Worm (Caenorhabditis elegans): ENCODE data around the gene msp-55.
A peak's percentile ranks its signal among the peaks of the same experiment; 100 is the strongest.
"Not testable (repeated sequence)": the region's sequence is repeated elsewhere in the genome, so short reads cannot be mapped to it uniquely, and the experiment has no call there.

The msp-55 gene

DNA sequence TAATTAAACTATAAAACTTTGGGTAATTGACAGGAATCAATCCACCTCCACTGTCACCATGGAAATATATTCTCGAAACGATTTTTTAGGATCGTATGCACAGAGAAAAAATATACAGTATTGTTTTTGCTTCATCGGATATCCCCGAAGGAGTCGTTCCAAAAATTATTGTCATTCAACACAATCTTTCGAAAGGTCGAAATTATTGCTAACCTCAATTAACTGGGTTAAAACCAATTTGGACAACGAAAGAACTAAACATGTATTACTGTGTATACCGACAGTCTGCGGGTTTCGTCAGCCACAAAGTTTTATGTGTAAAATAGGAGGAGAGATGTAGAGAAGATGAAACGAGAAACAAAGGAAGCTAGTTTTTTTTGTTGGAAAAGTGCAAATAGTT, 7.5 kb upstream of the msp-55 start:
- TF ChIP-seq pha-4 (tag; optimal IDR thresholded peaks at IDR 0.05), result no peak
- no peak for TF ChIP-seq unc-120 (tag; optimal IDR thresholded peaks at IDR 0.05; ENCODE audit: poor library complexity, severe bottlenecking)
- no peak for TF ChIP-seq cnd-1 (tag; optimal IDR thresholded peaks at IDR 0.05)
- no peak for TF ChIP-seq mep-1 (tag; optimal IDR thresholded peaks at IDR 0.05)
- TF ChIP-seq bed-3 (GFP tag; optimal IDR thresholded peaks at IDR 0.05), result no peak
- TF ChIP-seq flh-1 (GFP tag; optimal IDR thresholded peaks at IDR 0.05), result no peak
- TF ChIP-seq sptf-1 (tag; optimal IDR thresholded peaks at IDR 0.05), result no peak
- no peak for TF ChIP-seq elt-1 (tag; optimal IDR thresholded peaks at IDR 0.05; ENCODE audit: borderline replicate concordance, insufficient read depth)
- TF ChIP-seq lsy-2 (tag; optimal IDR thresholded peaks at IDR 0.05), result no peak
- TF ChIP-seq elt-3 (tag; optimal IDR thresholded peaks at IDR 0.05), result no peak
- no peak for TF ChIP-seq nhr-237 (tag; optimal IDR thresholded peaks at IDR 0.05)
- no peak for TF ChIP-seq mab-5 (tag; optimal IDR thresholded peaks at IDR 0.05)
- no peak for TF ChIP-seq ceh-83 (GFP tag; optimal IDR thresholded peaks at IDR 0.05)
- TF ChIP-seq lin-32 (GFP tag; optimal IDR thresholded peaks at IDR 0.05), result no peak
- no peak for TF ChIP-seq ztf-11 (tag; optimal IDR thresholded peaks at IDR 0.05)
- TF ChIP-seq sem-2 (GFP tag; optimal IDR thresholded peaks at IDR 0.05), result no peak
- no peak for TF ChIP-seq snpc-4 (tag; optimal IDR thresholded peaks at IDR 0.05)
- TF ChIP-seq mls-2 (tag; optimal IDR thresholded peaks at IDR 0.05), result no peak

DNA sequence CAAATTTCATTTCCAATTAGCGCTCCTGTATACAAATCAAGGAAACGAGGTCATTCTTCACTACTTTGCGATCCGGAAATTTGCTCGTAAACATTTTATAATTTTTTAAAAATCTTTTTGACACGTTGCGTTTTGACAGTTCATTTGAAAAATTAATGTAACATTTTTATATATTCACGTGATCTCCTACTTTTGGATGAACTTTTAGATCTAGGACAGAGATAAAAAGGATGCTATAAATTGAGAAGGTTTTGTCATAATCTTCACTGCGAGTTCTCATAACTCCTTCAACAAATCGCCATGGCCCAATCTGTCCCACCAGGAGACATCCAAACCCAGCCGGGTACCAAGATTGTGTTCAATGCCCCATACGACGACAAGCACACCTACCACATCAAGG, 6.5 kb upstream of the msp-55 start, which contains the start of gene msp-57:
msp-57 (plus strand) TSS at position 301 of the 400 bp plus-strand sequence.
- not testable (repeated sequence) for TF ChIP-seq lin-32 (GFP tag; optimal IDR thresholded peaks at IDR 0.05); ham-2 (GFP tag; optimal IDR thresholded peaks at IDR 0.05); elt-3 (tag; optimal IDR thresholded peaks at IDR 0.05)

DNA sequence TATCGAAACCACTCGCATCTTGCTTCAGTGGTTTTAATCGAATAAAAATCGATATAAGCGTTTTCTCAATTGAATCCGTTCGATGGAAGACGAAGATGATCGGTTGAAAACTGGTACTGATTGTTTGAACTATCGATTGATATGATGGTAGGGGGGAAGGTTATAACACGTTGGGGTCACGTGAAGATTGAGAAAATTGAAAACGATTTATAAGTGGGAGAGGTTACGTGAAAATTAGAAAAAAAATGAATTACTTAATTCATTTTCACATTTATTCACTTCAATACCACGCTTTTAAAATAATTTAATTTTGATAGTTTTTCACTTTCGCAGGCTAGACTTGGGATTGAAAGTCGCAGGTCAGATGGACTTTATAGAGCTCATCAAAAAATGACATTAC, 5.2 kb upstream of the msp-55 start, which contains the start of gene C09B9.7:
C09B9.7 (minus strand) TSS at position 101 of the 400 bp plus-strand sequence.
- TF ChIP-seq unc-120 (tag; optimal IDR thresholded peaks at IDR 0.05; ENCODE audit: poor library complexity, severe bottlenecking) (no peak), lin-13 (tag; optimal IDR thresholded peaks at IDR 0.05) (no peak), sem-2 (GFP tag; optimal IDR thresholded peaks at IDR 0.05) (no peak), pha-4 (tag; optimal IDR thresholded peaks at IDR 0.05) (no peak), unc-39 (tag; optimal IDR thresholded peaks at IDR 0.05) (no peak), mls-2 (tag; optimal IDR thresholded peaks at IDR 0.05) (no peak), hlh-1 (tag; optimal IDR thresholded peaks at IDR 0.05) (no peak), lin-32 (GFP tag; optimal IDR thresholded peaks at IDR 0.05) (no peak), ham-2 (GFP tag; optimal IDR thresholded peaks at IDR 0.05) (no peak)

DNA sequence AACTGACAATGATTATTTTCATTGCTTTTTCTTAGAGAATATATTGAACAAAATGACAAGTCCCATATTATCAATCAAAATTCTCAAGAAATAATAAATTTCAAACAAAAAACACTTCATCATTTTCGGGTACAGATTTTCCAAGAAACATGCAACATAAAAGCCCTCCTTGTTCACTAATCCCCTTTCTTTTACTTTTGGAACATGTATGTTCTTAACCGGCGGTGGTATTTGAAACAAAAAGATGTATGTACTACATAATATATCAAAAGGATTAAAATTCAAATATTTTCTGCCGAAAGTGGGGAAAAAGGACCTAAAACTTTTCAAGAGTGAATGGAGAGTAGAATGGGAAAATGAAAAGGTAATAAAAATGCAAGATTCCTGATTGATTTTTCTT, 1.5 kb downstream of the msp-55 start:
- TF ChIP-seq nhr-2 (tag; optimal IDR thresholded peaks at IDR 0.05) (no peak), mab-5 (tag; optimal IDR thresholded peaks at IDR 0.05) (no peak), elt-3 (tag; optimal IDR thresholded peaks at IDR 0.05) (no peak), unc-120 (tag; optimal IDR thresholded peaks at IDR 0.05; ENCODE audit: poor library complexity, severe bottlenecking) (no peak), nhr-28 (tag; optimal IDR thresholded peaks at IDR 0.05) (no peak), cnd-1 (tag; optimal IDR thresholded peaks at IDR 0.05) (no peak), ceh-39 (tag; optimal IDR thresholded peaks at IDR 0.05) (no peak), hlh-1 (tag; optimal IDR thresholded peaks at IDR 0.05) (no peak), nhr-237 (tag; optimal IDR thresholded peaks at IDR 0.05) (no peak), snpc-4 (tag; optimal IDR thresholded peaks at IDR 0.05) (no peak), tbx-8 (GFP tag; optimal IDR thresholded peaks at IDR 0.05) (no peak), drap-1 (GFP tag; optimal IDR thresholded peaks at IDR 0.05) (no peak)

DNA sequence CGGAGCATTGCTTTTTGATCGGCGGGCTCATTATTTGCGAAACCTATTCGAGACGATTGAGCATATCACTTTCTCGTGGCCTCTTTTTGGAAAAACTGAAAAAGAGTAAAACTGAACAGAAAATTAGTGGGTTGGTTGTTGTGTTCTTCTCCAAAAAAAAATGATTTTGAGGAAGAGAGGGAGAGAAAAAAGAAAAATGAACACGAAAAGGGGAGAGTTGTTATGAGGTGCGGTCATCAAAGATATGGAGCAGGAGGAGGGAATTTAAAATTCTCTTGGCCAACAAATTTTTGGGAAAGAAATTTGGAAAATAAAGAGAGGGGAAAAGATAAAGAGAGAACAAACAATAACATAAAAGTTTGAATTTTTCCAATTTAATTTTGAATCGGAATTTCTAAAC, 10.4 kb downstream of the msp-55 start, which contains the start of gene hot-9:
hot-9 (minus strand) TSS at position 101 of the 400 bp plus-strand sequence.
- TF ChIP-seq tbx-8 (GFP tag; optimal IDR thresholded peaks at IDR 0.05) (no peak), unc-62 (GFP tag; optimal IDR thresholded peaks at IDR 0.05) (no peak), nhr-76 (tag; optimal IDR thresholded peaks at IDR 0.05) (no peak), elt-3 (tag; optimal IDR thresholded peaks at IDR 0.05) (no peak), ham-2 (GFP tag; optimal IDR thresholded peaks at IDR 0.05) (no peak), cnd-1 (tag; optimal IDR thresholded peaks at IDR 0.05) (no peak), ceh-43 (GFP tag; optimal IDR thresholded peaks at IDR 0.05) (no peak)

DNA sequence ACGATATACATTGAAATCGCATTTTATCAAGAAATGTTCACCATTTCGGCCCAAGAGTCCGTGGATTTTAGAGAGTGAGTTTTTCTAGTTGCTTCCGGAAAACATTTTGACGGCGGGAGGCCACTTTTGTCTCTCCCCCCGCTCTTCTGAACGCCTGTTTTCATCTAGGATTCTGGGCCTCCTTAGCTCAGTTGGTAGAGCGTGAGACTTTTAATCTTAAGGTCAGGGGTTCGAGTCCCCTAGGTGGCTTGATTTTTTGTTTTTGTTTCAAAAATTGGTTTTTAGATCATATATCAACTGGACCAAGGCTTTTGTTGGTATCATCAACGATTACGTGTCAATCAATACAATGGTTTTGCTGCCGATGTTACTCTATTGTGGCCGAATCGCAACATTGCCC, 17.1 kb downstream of the msp-55 start:
- peak; percentile 79 for TF ChIP-seq ceh-83 (GFP tag; optimal IDR thresholded peaks at IDR 0.05)
- no peak for TF ChIP-seq nhr-2 (tag; optimal IDR thresholded peaks at IDR 0.05)
- no peak for TF ChIP-seq snpc-4 (tag; optimal IDR thresholded peaks at IDR 0.05)
- TF ChIP-seq elt-1 (tag; optimal IDR thresholded peaks at IDR 0.05; ENCODE audit: borderline replicate concordance, insufficient read depth), result no peak
- no peak for TF ChIP-seq flh-1 (GFP tag; optimal IDR thresholded peaks at IDR 0.05)
- no peak for TF ChIP-seq M03D4.4 (tag; optimal IDR thresholded peaks at IDR 0.05)
